Worm (Caenorhabditis elegans) whole organism, midembryonic: ENCODE measurements around the gene plc-4.

Source experiments
- T22C8.4 ChIP-seq: fragments of 200-800 bp; sonication (Bioruptor generic); IDR thresholded peaks from 2 replicates; pipeline ENCODE4 v1.3.6; 2022; ENCODE audit warnings: missing genetic modification characterization, missing compliant biosample characterization
- cog-1 ChIP-seq: sonication (generic microtip); optimal IDR thresholded peaks from 2 replicates; lab custom pipeline; 2016; ENCODE audit warnings: missing genetic modification characterization, missing compliant biosample characterization
- flt-1 ChIP-seq: fragments of 200-800 bp; sonication (Bioruptor generic); IDR thresholded peaks from 2 replicates; pipeline ENCODE4 v1.3.6; 2022; ENCODE audit warnings: missing genetic modification characterization, missing compliant biosample characterization
- klf-2 ChIP-seq: fragments of 200-800 bp; sonication (Bioruptor generic); conservative IDR thresholded peaks from 2 replicates; pipeline ENCODE4 v1.3.6; 2022; ENCODE audit warnings: missing genetic modification reagents, missing genetic modification characterization, missing compliant biosample characterization
- med-1 ChIP-seq: sonication (generic microtip); optimal IDR thresholded peaks from 2 replicates; lab custom pipeline; 2017; ENCODE audit warnings: missing genetic modification characterization, mild to moderate bottlenecking, missing compliant biosample characterization, antibody characterized with exemption, missing genetic modification reagents; ENCODE audit not compliant: insufficient read depth
- ref-1 ChIP-seq: fragments of 200-800 bp; sonication (Bioruptor generic); conservative IDR thresholded peaks from 2 replicates; pipeline ENCODE4 v1.3.6; 2022; ENCODE audit warnings: missing genetic modification reagents, missing genetic modification characterization, missing compliant biosample characterization
- tab-1 ChIP-seq: fragments of 200-800 bp; sonication (Bioruptor generic); IDR thresholded peaks from 2 replicates; pipeline ENCODE4 v1.3.6; 2022; ENCODE audit warnings: missing genetic modification characterization, missing compliant biosample characterization
- ztf-23 ChIP-seq: fragments of 200-800 bp; sonication (Bioruptor generic); IDR thresholded peaks from 2 replicates; pipeline ENCODE4 v1.3.6; 2022; ENCODE audit warnings: missing genetic modification reagents, missing genetic modification characterization, missing compliant biosample characterization
- ztf-29 ChIP-seq: fragments of 200-800 bp; sonication (Bioruptor generic); IDR thresholded peaks from 2 replicates; pipeline ENCODE4 v1.3.6; 2022; ENCODE audit warnings: missing genetic modification reagents, missing genetic modification characterization, missing compliant biosample characterization

The plc-4 gene

DNA sequence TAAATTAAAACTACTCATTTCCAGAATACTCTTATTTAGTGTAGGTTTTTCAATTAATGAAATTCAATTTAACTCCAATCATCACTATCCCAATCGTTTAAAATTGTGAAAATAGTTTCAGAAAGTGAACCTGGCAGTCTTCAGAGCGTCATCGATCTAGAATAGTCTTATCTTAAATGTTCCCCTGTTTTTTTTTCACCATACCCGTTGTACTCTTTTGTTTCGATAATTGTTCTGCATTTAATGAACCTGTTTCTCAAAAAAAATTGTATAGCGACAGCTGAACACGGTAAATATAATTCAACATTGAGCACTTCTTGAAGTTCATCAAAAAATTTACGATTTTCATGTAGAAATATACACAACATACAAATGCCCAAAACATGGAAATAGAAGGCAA is 38.8 kb upstream of the plc-4 start:
- TF ChIP-seq cog-1 (tag; lab: Kevin White, UChicago) (no peak), ref-1 (GFP tag; lab: Robert Waterston, UW) (no peak), klf-2 (no peak), tab-1 (no peak), ztf-29 (GFP tag; lab: Robert Waterston, UW) (no peak), T22C8.4 (GFP tag; lab: Robert Waterston, UW) (no peak), ztf-23 (GFP tag; lab: Robert Waterston, UW) (no peak), flt-1 (GFP tag; lab: Robert Waterston, UW) (no peak), med-1 (no peak)

DNA sequence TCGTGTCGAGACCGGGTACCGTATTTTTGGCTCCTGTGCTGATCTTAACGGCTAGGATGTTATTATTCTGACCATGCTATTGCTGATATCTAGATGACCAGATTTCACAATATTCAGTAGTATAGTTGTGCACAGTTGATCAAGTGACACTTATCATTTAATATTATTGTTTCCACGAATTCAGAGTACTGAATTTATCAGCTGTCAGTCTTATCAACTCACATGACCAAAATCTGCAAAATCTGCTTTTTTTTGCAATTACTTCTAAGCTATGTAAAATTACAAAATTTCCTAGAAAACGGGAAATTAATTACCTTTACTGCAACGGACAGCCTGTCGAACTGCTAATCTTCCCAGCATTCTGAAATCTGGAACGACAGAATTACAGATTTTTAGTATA is 38.0 kb upstream of the plc-4 start, which contains the start of gene pam-1:
pam-1 (minus strand) TSS at position 368 of the 400 bp plus-strand sequence.
- TF ChIP-seq med-1 (no peak), flt-1 (GFP tag; lab: Robert Waterston, UW) (no peak), ztf-23 (GFP tag; lab: Robert Waterston, UW) (no peak), klf-2 (no peak), tab-1 (no peak), ztf-29 (GFP tag; lab: Robert Waterston, UW) (no peak), ref-1 (GFP tag; lab: Robert Waterston, UW) (no peak), cog-1 (tag; lab: Kevin White, UChicago) (no peak), T22C8.4 (GFP tag; lab: Robert Waterston, UW) (no peak)

DNA sequence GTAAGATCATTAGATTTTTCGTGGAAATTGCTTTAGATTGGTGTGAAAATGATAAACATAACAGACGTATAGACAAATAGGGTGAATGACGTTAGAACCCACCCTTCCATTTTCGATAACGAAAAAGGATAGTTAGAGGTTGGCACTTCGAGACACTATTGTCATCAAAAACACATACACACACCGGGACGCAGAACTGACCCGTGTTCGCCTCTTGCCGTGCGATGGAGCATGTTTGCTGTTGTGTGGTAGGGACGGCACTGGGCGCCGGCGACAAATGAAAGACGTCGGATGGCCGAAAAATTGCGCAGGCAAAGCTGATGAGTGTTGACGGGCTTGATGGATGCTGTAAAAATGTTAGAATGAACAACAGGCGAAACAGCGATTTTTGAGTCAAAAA is 37.4 kb upstream of the plc-4 start:
- TF ChIP-seq tab-1 (no peak), cog-1 (tag; lab: Kevin White, UChicago) (no peak), ztf-23 (GFP tag; lab: Robert Waterston, UW) (no peak), ztf-29 (GFP tag; lab: Robert Waterston, UW) (no peak), ref-1 (GFP tag; lab: Robert Waterston, UW) (no peak), med-1 (no peak), T22C8.4 (GFP tag; lab: Robert Waterston, UW) (no peak), klf-2 (no peak), flt-1 (GFP tag; lab: Robert Waterston, UW) (no peak)

DNA sequence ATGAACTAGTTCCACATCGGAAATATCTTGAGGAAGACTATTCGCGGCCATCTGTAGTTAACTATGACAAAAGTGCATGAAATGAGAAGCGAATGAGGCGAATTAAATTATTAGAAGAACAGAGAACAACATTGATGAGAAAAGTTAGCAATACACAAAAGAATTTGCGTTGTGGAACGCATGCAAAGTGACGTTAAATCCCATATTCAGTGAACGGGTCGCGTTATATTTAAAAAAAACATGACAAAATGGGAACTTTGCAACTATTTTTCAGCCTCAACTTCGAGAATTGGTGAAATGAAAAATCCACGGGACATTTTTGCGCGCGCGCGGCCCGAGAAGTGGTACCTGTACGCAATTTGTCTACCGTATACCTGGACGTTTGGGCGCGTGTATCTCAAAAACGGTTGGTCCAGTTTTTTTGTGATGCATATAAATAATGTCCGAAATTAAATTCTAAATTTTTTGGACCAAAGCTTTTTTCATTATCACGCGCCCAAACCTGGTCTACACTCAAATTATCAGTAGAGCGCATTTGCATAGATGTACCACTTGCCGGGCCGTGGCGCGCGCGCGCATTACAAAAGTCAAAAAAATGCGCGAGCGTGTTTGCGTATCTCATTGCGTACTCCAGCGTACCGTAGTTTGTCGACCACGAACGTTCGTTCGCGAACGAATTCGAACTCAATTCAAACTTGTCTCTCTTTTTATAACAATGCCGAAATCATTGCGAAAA is 35.5 kb upstream of the plc-4 start, which contains the start of the genes cdd-2 and oef-1:
cdd-2 (minus strand) TSS at position 51 of the 736 bp plus-strand sequence.
oef-1 (plus strand) TSS at position 575 of the 736 bp plus-strand sequence.
- TF ChIP-seq ztf-29 (GFP tag; lab: Robert Waterston, UW) (no peak), cog-1 (tag; lab: Kevin White, UChicago) (no peak), tab-1 (no peak), flt-1 (GFP tag; lab: Robert Waterston, UW) (no peak), klf-2 (no peak), med-1 (no peak), ztf-23 (GFP tag; lab: Robert Waterston, UW) (no peak), T22C8.4 (GFP tag; lab: Robert Waterston, UW) (no peak), ref-1 (GFP tag; lab: Robert Waterston, UW) (no peak)

ce11 chrIV:7543662-7544061 is 31.2 kb upstream of the plc-4 start:
- TF ChIP-seq ztf-29 (GFP tag; lab: Robert Waterston, UW) (no peak), T22C8.4 (GFP tag; lab: Robert Waterston, UW) (no peak), cog-1 (tag; lab: Kevin White, UChicago) (no peak), tab-1 (no peak), flt-1 (GFP tag; lab: Robert Waterston, UW) (no peak), klf-2 (no peak), med-1 (no peak), ztf-23 (GFP tag; lab: Robert Waterston, UW) (no peak), ref-1 (GFP tag; lab: Robert Waterston, UW) (no peak)

ce11 chrIV:7542485-7543001 is 30.1 kb upstream of the plc-4 start, which contains the start of gene R05G6.10:
TSS of gene R05G6.10 (minus strand) at chrIV:7542535.
- TF ChIP-seq ref-1 (GFP tag; lab: Robert Waterston, UW) (no peak), med-1 (no peak), klf-2 (no peak), ztf-23 (GFP tag; lab: Robert Waterston, UW) (no peak), cog-1 (tag; lab: Kevin White, UChicago) (no peak), tab-1 (no peak), ztf-29 (GFP tag; lab: Robert Waterston, UW) (no peak), T22C8.4 (GFP tag; lab: Robert Waterston, UW) (no peak), flt-1 (GFP tag; lab: Robert Waterston, UW) (no peak)

DNA sequence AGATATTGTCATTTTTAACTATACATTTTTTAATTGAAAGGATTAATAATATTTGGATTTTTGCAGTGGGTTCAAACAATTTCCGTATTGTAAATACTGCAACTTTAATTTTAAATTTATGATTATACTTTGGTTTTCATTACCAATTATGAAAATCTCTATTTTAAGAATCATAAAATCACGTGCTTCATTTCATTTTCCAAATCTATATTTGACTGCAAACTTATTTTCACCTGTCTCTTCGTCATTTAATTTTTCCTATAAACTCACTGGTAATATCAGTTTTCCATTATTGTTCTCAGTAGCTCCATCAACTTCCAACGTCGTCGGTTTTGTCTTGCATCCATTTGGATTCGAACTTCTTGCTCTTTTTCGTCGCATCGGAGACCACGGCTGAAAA is 19.9 kb upstream of the plc-4 start, which contains the start of gene R05G6.1:
R05G6.1 (plus strand) TSS at position 301 of the 400 bp plus-strand sequence.
- no peak for TF ChIP-seq flt-1 (GFP tag; lab: Robert Waterston, UW)
- no peak for TF ChIP-seq klf-2
- TF ChIP-seq ref-1 (GFP tag; lab: Robert Waterston, UW) = no peak
- no peak for TF ChIP-seq med-1
- no peak for TF ChIP-seq tab-1

DNA sequence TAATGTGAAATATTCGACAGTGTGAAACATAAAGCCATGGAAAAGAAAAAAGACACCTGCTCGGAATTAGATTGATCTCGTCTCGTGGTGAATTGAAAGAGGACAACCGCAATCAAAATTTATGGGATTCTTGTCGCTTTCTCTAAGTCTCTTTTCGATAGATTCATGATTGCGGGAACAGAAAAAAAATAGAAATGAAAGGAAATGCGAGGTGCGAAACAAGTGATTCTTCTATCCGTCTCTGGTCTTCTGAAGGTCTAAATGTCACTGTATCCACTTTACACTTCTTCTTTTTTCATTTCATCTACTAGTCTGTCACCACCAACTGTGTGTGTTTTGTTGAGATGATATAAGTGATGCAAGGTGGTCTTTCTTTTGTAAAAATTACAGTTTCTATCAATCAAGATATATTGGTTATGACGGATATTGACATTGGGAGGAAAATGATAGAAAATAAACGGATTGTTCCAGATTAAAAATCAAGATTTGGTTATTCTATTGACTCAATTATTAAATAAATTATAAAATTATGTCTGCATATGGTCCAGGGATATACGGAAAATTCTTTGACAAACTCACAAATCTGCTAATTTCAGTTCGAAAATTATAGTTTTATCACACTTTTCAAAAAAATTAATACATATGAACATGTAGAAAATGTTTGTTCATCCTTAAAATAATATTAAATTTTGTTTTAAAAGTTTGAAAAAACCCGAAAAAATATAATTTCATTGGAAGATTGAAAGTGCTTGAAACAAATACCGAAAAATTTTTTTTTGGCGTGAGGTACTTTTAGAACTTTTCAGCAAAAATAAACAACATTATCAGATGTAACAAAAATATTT is 18.0 kb upstream of the plc-4 start:
- TF ChIP-seq ref-1 (GFP tag; lab: Robert Waterston, UW) = no peak
- no peak for TF ChIP-seq med-1
- TF ChIP-seq flt-1 (GFP tag; lab: Robert Waterston, UW) = no peak
- no peak for TF ChIP-seq klf-2
- TF ChIP-seq ztf-29 (GFP tag; lab: Robert Waterston, UW) = no peak
- TF ChIP-seq tab-1 = no peak
- TF ChIP-seq T22C8.4 (GFP tag; lab: Robert Waterston, UW) = no peak
- no peak for TF ChIP-seq cog-1 (tag; lab: Kevin White, UChicago)
- no peak for TF ChIP-seq ztf-23 (GFP tag; lab: Robert Waterston, UW)

ce11 chrIV:7523744-7524143 is 11.3 kb upstream of the plc-4 start:
- TF ChIP-seq cog-1 (tag; lab: Kevin White, UChicago) = no peak
- TF ChIP-seq T22C8.4 (GFP tag; lab: Robert Waterston, UW) = no peak
- TF ChIP-seq ztf-23 (GFP tag; lab: Robert Waterston, UW) = no peak
- no peak for TF ChIP-seq flt-1 (GFP tag; lab: Robert Waterston, UW)
- TF ChIP-seq med-1 = no peak
- no peak for TF ChIP-seq tab-1
- no peak for TF ChIP-seq ref-1 (GFP tag; lab: Robert Waterston, UW)
- TF ChIP-seq ztf-29 (GFP tag; lab: Robert Waterston, UW) = no peak
- no peak for TF ChIP-seq klf-2
